Worm (Caenorhabditis elegans): Measurements from ENCODE around the gene nhr-76.

DNA sequence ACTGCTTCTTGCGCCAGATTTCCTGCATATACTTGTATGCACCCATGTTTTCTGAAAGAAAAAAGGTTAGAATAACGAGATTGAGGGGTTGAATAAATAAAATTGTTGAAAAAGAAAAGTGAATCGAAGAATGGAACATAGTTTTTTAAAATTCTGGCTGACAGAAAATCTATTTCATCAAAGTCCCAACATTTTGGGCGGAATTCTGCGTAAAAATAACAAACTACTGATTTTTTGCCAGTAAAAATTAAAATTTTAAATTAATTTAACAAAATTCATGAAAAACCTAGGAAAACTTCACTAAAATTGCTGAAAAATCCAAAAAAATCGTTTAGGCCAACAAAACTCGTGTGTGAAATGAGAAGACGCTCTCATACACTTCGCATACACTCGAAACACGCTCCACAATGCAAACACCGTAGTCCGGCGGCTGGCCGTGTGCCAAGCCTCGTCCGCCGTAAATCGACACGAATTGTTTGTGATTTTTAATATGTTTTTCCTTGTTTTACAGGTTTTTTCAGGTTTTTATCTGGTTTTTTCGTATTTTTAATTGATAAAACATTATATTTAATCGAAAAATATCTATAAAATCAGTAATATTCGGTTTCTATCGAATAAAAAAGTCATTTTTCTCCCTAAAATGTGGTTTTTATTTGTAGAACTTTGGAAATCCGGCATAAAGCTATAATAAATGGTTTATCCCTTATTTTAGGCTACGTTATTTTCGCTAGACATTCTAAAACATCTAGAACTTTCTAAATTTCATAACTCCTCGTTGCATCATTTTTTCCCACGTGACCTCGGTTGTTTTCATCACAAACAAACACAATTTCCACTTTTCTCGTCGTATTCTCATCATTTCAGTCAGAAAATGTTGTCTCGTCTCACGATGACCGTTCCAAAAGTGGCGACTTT lies 27.4 kb downstream of the nhr-76 start, which contains the start of the genes rpl-15 and K11H12.8:
- TF ChIP-seq pha-4 (tag; optimal IDR thresholded peaks at IDR 0.05) (peak; percentile 100), M03D4.4 (tag; optimal IDR thresholded peaks at IDR 0.05) (peak; percentile 97), lin-13 (tag; optimal IDR thresholded peaks at IDR 0.05) (peak; percentile 100)
